Fruit fly (Drosophila melanogaster): ENCODE results near the gene CG33648.

Gene CG33648

DNA sequence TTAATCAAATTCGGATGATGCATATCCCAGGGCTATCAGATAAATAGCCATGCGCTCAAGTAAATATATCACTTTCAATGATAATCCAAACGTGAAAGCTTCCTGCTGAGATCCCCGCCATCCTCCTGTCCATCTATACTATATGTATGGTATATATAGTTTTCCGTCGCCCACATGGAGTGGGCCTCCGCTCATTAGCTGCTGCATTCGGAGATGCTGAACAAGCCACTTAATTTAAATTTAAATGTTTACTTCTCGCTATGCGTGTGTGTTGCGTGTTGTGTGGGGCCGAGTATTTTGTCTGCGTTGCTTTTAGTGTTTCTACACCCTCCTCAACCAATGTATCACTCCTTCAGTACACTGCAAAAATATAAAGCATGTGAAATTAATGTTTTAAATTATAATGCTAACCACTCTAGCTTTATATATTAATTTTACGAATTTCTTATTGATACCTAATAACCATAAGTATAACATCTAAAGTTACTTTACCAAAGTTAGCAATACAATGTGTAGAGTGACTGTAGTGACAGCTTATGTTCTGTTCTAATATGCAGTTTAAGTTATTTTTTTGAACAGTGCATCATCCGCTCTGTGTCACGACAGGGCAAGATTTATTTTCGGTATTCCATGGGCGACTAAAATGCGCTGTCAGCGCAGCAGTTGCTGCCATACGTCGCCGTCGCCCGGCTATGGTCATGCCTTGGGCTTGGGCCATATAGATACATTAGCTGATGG is 22.7 kb downstream of the CG33648 start (continued):
- TF ChIP-seq Blimp-1 (GFP tag; optimal IDR thresholded peaks at IDR 0.05) = peak; percentile 93
- peak; percentile 13; the same call in 1 of the 2 replicates for TF ChIP-seq wdn (GFP tag; IDR thresholded peaks at IDR 0.05)
- TF ChIP-seq CG16863 (GFP tag; optimal IDR thresholded peaks at IDR 0.05) = peak; percentile 87
- peak; percentile 17 for TF ChIP-seq corto (GFP tag; optimal IDR thresholded peaks at IDR 0.05)
- TF ChIP-seq insv (GFP tag; optimal IDR thresholded peaks at IDR 0.05) = peak in 1 of 2 experiments; percentile 21
- TF ChIP-seq en (GFP tag; optimal IDR thresholded peaks at IDR 0.05) = peak; percentile 62
- TF ChIP-seq sqz (GFP tag; optimal IDR thresholded peaks at IDR 0.05) = peak; percentile 74
- peak; percentile 79 for TF ChIP-seq sisA (GFP tag; IDR thresholded peaks at IDR 0.05)
- TF ChIP-seq wek (GFP tag; optimal IDR thresholded peaks at IDR 0.05) = peak; percentile 48
- TF ChIP-seq eyg (GFP tag; optimal IDR thresholded peaks at IDR 0.05) = peak; percentile 64
- no peak for TF ChIP-seq CG14965 (GFP tag; optimal IDR thresholded peaks at IDR 0.05; ENCODE audit: borderline replicate concordance)
- peak; percentile 91 for TF ChIP-seq CG1602 (GFP tag; optimal IDR thresholded peaks at IDR 0.05)
- TF ChIP-seq ci (GFP tag; IDR thresholded peaks at IDR 0.05) = peak; percentile 82
- TF ChIP-seq tgo (GFP tag; IDR thresholded peaks at IDR 0.05) = peak; percentile 83
- peak; percentile 79 for TF ChIP-seq CG11093 (GFP tag; IDR thresholded peaks at IDR 0.05)
- peak; percentile 89 for TF ChIP-seq salm (tag; optimal IDR thresholded peaks at IDR 0.05)
- TF ChIP-seq CG11398 (GFP tag; optimal IDR thresholded peaks at IDR 0.05) = peak; percentile 55
- TF ChIP-seq CG5245 (GFP tag; optimal IDR thresholded peaks at IDR 0.05) = peak; percentile 78
- no peak for TF ChIP-seq schlank (tag; optimal IDR thresholded peaks at IDR 0.05)
- TF ChIP-seq amos (GFP tag; IDR thresholded peaks at IDR 0.05; ENCODE audit: partially characterized antibody) = no peak
- TF ChIP-seq CG12155 (GFP tag; optimal IDR thresholded peaks at IDR 0.05) = peak; percentile 58
- peak; percentile 85 for TF ChIP-seq run (tag; optimal IDR thresholded peaks at IDR 0.05)
- TF ChIP-seq toy (GFP tag; IDR thresholded peaks at IDR 0.05) = 0 out of 2 replicates have a peak, but pooled peaks have one; percentile 13
- TF ChIP-seq trh (GFP tag; optimal IDR thresholded peaks at IDR 0.05) = peak; percentile 53
- TF ChIP-seq CG4328 (GFP tag; optimal IDR thresholded peaks at IDR 0.05) = peak; percentile 84
- TF ChIP-seq BtbVII (GFP tag; optimal IDR thresholded peaks at IDR 0.05) = peak; percentile 80
- TF ChIP-seq Hand (GFP tag; optimal IDR thresholded peaks at IDR 0.05) = peak; percentile 30
- TF ChIP-seq sim (GFP tag; IDR thresholded peaks at IDR 0.05) = peak; percentile 80; the same call in 1 of the 2 replicates
- peak; percentile 73 for TF ChIP-seq seq (GFP tag; IDR thresholded peaks at IDR 0.05)
- TF ChIP-seq CG17912 (GFP tag; optimal IDR thresholded peaks at IDR 0.05) = peak; percentile 28
- TF ChIP-seq Antp (GFP tag; optimal IDR thresholded peaks at IDR 0.05) = peak; percentile 70
- TF ChIP-seq chm (GFP tag; IDR thresholded peaks at IDR 0.05) = peak; percentile 75; the same call in 1 of the 2 replicates
- TF ChIP-seq hb (GFP tag; IDR thresholded peaks at IDR 0.05; ENCODE audit: partially characterized antibody) = no peak
- TF ChIP-seq twi (tag; optimal IDR thresholded peaks at IDR 0.05) = peak; percentile 88
- TF ChIP-seq Optix (GFP tag; IDR thresholded peaks at IDR 0.05) = peak; percentile 46; the same call in 1 of the 3 replicates
- TF ChIP-seq CG1792 (GFP tag; optimal IDR thresholded peaks at IDR 0.05) = peak; percentile 55
- no peak for TF ChIP-seq hkb (optimal IDR thresholded peaks at IDR 0.05)
- peak; percentile 87 for TF ChIP-seq hkb (GFP tag; IDR thresholded peaks at IDR 0.05)
- TF ChIP-seq onecut (GFP tag; IDR thresholded peaks at IDR 0.05) = peak; percentile 72
- peak; percentile 91 for TF ChIP-seq CG30403 (GFP tag; optimal IDR thresholded peaks at IDR 0.05)
- peak; percentile 69 for TF ChIP-seq Drgx (GFP tag; IDR thresholded peaks at IDR 0.05)
- no peak for TF ChIP-seq CG42726 (GFP tag; IDR thresholded peaks at IDR 0.05; ENCODE audit: partially characterized antibody)
- peak; percentile 83 for TF ChIP-seq Pdp1 (GFP tag; optimal IDR thresholded peaks at IDR 0.05)
- no peak for TF ChIP-seq her (GFP tag; optimal IDR thresholded peaks at IDR 0.05)
- TF ChIP-seq CG12219 (GFP tag; optimal IDR thresholded peaks at IDR 0.05) = peak; percentile 85
- peak; percentile 94 for TF ChIP-seq Six4 (GFP tag; optimal IDR thresholded peaks at IDR 0.05)
- TF ChIP-seq Dbx (GFP tag; IDR thresholded peaks at IDR 0.05) = no peak
- peak; percentile 89 for TF ChIP-seq Awh (GFP tag; IDR thresholded peaks at IDR 0.05)
- no peak for TF ChIP-seq sna (GFP tag; IDR thresholded peaks at IDR 0.05; ENCODE audit: partially characterized antibody)
- TF ChIP-seq CG16779 (GFP tag; IDR thresholded peaks at IDR 0.05) = no peak

All from whole organism, embryonic.